Worm (Caenorhabditis elegans): ENCODE measurements around the gene F47B8.14.

Gene F47B8.14

ce11 chrV:14328806-14329205 is 8.5 kb downstream of the F47B8.14 start, which contains the start of gene pepm-1:
Gene pepm-1, plus strand, starts transcription at chrV:14329106.
- TF ChIP-seq pha-4 (tag; optimal IDR thresholded peaks at IDR 0.05): no peak
- TF ChIP-seq mep-1 (tag; optimal IDR thresholded peaks at IDR 0.05): no peak
- no peak for TF ChIP-seq ceh-43 (GFP tag; optimal IDR thresholded peaks at IDR 0.05)
- no peak for TF ChIP-seq nhr-12 (tag; optimal IDR thresholded peaks at IDR 0.05)
- no peak for TF ChIP-seq elt-3 (tag; optimal IDR thresholded peaks at IDR 0.05)
- no peak for TF ChIP-seq mls-2 (tag; optimal IDR thresholded peaks at IDR 0.05)
- no peak for TF ChIP-seq unc-120 (tag; optimal IDR thresholded peaks at IDR 0.05; ENCODE audit: poor library complexity, severe bottlenecking)
- no peak for TF ChIP-seq unc-39 (tag; optimal IDR thresholded peaks at IDR 0.05)
- no peak for TF ChIP-seq sptf-1 (tag; optimal IDR thresholded peaks at IDR 0.05)
- no peak for TF ChIP-seq flh-1 (GFP tag; optimal IDR thresholded peaks at IDR 0.05)
- no peak for TF ChIP-seq nhr-28 (tag; optimal IDR thresholded peaks at IDR 0.05)
- no peak for TF ChIP-seq ham-2 (GFP tag; optimal IDR thresholded peaks at IDR 0.05)
- no peak for TF ChIP-seq M03D4.4 (tag; optimal IDR thresholded peaks at IDR 0.05)
- no peak for TF ChIP-seq ces-1 (GFP tag; optimal IDR thresholded peaks at IDR 0.05)
- TF ChIP-seq ceh-83 (GFP tag; optimal IDR thresholded peaks at IDR 0.05): no peak
- no peak for TF ChIP-seq nhr-237 (tag; optimal IDR thresholded peaks at IDR 0.05)
- no peak for TF ChIP-seq nhr-76 (tag; optimal IDR thresholded peaks at IDR 0.05)
- no peak for TF ChIP-seq blmp-1 (tag; optimal IDR thresholded peaks at IDR 0.05)
- no peak for TF ChIP-seq snpc-4 (tag; optimal IDR thresholded peaks at IDR 0.05)

- no peak for TF ChIP-seq nhr-237 (tag; optimal IDR thresholded peaks at IDR 0.05)
- TF ChIP-seq mep-1 (tag; optimal IDR thresholded peaks at IDR 0.05): no peak
Observed at ce11 chrV:14331477-14331876, 11.1 kb downstream of the F47B8.14 start, which contains the start of gene F47B8.8. Gene F47B8.8, plus strand, starts transcription at chrV:14331733.

DNA sequence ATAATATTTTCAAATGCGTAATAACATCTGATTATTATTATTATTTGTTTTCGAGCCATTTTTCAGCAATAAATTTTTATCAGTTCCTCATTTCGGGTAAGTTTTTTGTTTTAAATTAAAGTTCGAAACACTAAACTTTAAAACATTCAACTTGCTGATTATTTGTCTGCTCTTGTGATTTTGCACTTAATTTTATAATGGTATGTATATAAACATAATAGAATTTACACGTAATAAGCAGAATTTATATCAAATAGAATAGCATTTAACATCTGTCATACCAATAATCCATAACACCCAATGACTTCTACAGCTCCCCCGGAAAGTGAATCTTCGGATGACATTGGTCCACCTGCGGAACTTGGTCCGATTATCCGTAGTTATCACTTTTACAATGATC is 12.8 kb downstream of the F47B8.14 start, which contains the start of gene srm-4:
srm-4 (plus strand) TSS at position 301 of the 400 bp plus-strand sequence.
- TF ChIP-seq lsy-2 (tag; optimal IDR thresholded peaks at IDR 0.05) (no peak), tbx-8 (GFP tag; optimal IDR thresholded peaks at IDR 0.05) (no peak), lin-13 (tag; optimal IDR thresholded peaks at IDR 0.05) (no peak), lin-32 (GFP tag; optimal IDR thresholded peaks at IDR 0.05) (no peak), elt-3 (tag; optimal IDR thresholded peaks at IDR 0.05) (no peak), nhr-2 (tag; optimal IDR thresholded peaks at IDR 0.05) (no peak), nhr-28 (tag; optimal IDR thresholded peaks at IDR 0.05) (no peak), sem-2 (GFP tag; optimal IDR thresholded peaks at IDR 0.05) (no peak), unc-120 (tag; optimal IDR thresholded peaks at IDR 0.05; ENCODE audit: poor library complexity, severe bottlenecking) (no peak), ham-2 (GFP tag; optimal IDR thresholded peaks at IDR 0.05) (no peak), flh-1 (GFP tag; optimal IDR thresholded peaks at IDR 0.05) (no peak), ceh-83 (GFP tag; optimal IDR thresholded peaks at IDR 0.05) (no peak), mab-5 (tag; optimal IDR thresholded peaks at IDR 0.05) (no peak), nhr-12 (tag; optimal IDR thresholded peaks at IDR 0.05) (no peak), pha-4 (tag; optimal IDR thresholded peaks at IDR 0.05) (no peak), ceh-39 (tag; optimal IDR thresholded peaks at IDR 0.05) (no peak), ces-1 (GFP tag; optimal IDR thresholded peaks at IDR 0.05) (no peak), mls-2 (tag; optimal IDR thresholded peaks at IDR 0.05) (no peak), bed-3 (GFP tag; optimal IDR thresholded peaks at IDR 0.05) (no peak), nhr-76 (tag; optimal IDR thresholded peaks at IDR 0.05) (no peak)

DNA sequence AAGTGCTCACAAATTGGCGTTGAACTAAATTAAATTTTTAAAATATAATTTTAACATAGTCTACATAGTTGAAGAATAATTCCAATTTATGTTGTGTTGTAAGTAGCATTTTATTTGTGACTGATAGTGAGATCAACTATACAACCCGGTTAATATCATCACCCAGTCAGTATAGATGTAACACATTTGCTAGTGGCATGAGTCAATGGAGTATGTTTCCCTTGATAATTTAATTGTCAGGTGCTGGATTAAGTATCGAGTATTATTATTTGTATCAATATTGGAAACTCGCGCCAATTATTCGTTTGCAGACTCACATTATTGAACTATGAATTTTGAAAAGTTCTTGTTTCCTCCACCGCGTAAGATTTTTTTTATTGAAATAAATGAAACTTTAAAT is 14.6 kb downstream of the F47B8.14 start, which contains the start of gene srm-5:
srm-5 (plus strand) TSS at position 301 of the 400 bp plus-strand sequence.
- TF ChIP-seq pha-4 (tag; optimal IDR thresholded peaks at IDR 0.05): no peak
- TF ChIP-seq zip-8 (tag; optimal IDR thresholded peaks at IDR 0.05): no peak
- no peak for TF ChIP-seq sem-2 (GFP tag; optimal IDR thresholded peaks at IDR 0.05)

DNA sequence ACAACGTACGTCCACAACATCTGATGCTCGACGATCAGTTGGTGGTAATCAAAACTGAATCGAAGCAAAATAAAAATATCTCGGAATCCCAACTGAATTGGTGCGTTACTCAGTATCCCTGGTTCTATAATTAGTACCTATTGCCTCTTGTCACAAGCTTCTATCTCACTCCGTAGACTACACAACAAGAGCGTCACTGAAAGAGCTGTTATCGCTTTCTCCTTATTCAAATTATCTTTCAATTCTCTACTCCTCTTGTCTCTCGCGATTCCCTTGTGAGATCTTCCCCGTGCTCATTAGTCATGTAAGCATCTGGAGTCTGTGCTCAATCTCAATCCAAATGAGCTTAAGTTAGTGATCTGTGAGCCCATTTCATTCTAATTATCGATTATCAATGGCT is 16.3 kb downstream of the F47B8.14 start, which contains the start of gene srm-6:
srm-6 (plus strand) TSS at position 301 of the 400 bp plus-strand sequence.
- TF ChIP-seq nhr-237 (tag; optimal IDR thresholded peaks at IDR 0.05) (no peak), ham-2 (GFP tag; optimal IDR thresholded peaks at IDR 0.05) (no peak), lin-32 (GFP tag; optimal IDR thresholded peaks at IDR 0.05) (no peak), zip-8 (tag; optimal IDR thresholded peaks at IDR 0.05) (no peak), nhr-28 (tag; optimal IDR thresholded peaks at IDR 0.05) (no peak), tbx-8 (GFP tag; optimal IDR thresholded peaks at IDR 0.05) (no peak)

ce11 chrV:14341672-14342071 is 21.3 kb downstream of the F47B8.14 start, which contains the start of gene F47B8.10:
Gene F47B8.10, plus strand, starts transcription at chrV:14341972.
- TF ChIP-seq M03D4.4 (tag; optimal IDR thresholded peaks at IDR 0.05): no peak
- no peak for TF ChIP-seq hlh-1 (tag; optimal IDR thresholded peaks at IDR 0.05)
- no peak for TF ChIP-seq nhr-2 (tag; optimal IDR thresholded peaks at IDR 0.05)
- TF ChIP-seq unc-39 (tag; optimal IDR thresholded peaks at IDR 0.05): no peak
- no peak for TF ChIP-seq lin-32 (GFP tag; optimal IDR thresholded peaks at IDR 0.05)
- no peak for TF ChIP-seq blmp-1 (tag; optimal IDR thresholded peaks at IDR 0.05)
- TF ChIP-seq mls-2 (tag; optimal IDR thresholded peaks at IDR 0.05): no peak
- no peak for TF ChIP-seq flh-1 (GFP tag; optimal IDR thresholded peaks at IDR 0.05)
- TF ChIP-seq nhr-12 (tag; optimal IDR thresholded peaks at IDR 0.05): no peak
- TF ChIP-seq ceh-39 (tag; optimal IDR thresholded peaks at IDR 0.05): no peak
- no peak for TF ChIP-seq sem-2 (GFP tag; optimal IDR thresholded peaks at IDR 0.05)
- no peak for TF ChIP-seq ceh-83 (GFP tag; optimal IDR thresholded peaks at IDR 0.05)
- no peak for TF ChIP-seq mep-1 (tag; optimal IDR thresholded peaks at IDR 0.05)
- TF ChIP-seq snpc-4 (tag; optimal IDR thresholded peaks at IDR 0.05): no peak
- no peak for TF ChIP-seq sptf-1 (tag; optimal IDR thresholded peaks at IDR 0.05)
- no peak for TF ChIP-seq unc-120 (tag; optimal IDR thresholded peaks at IDR 0.05; ENCODE audit: poor library complexity, severe bottlenecking)
- no peak for TF ChIP-seq nhr-76 (tag; optimal IDR thresholded peaks at IDR 0.05)
